Fruit fly (Drosophila melanogaster) S2 (cell line): ENCODE results near the gene CG7806.

ENCODE experiments used
- CG8478 ChIP-seq: fragments of >200 bp; optimal IDR thresholded peaks from 2 replicates; lab custom pipeline; 2018
- CTCF ChIP-seq, 2 experiments: fragments of >200 bp; optimal IDR thresholded peaks; 2 replicates each; lab custom pipeline; 2018

DNA sequence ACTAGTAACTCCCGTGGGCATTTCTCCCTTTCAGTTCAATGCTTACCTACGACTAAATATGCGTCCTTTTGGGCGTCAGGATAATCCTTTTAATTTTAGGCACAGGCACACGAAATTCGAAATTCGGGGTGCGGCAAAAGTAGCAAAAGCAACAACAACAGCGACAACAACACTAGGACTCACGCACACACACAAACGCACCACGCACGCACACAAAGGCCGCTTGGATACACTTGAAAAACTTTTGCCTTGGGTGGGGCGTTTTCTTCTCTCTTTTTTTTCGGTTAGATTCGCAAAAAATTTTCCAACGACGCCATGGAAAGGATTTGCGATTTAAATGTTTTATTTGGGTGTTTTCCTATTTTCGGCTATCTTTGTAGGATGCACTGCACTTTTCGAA lies 14.8 kb upstream of the CG7806 start:
- TF ChIP-seq CG8478 (no peak), CTCF (optimal IDR thresholded peaks at IDR 0.05; lab: Kevin White, UChicago) (no peak)
